Worm (Caenorhabditis elegans) whole organism, L2 larva: Measurements from ENCODE around the gene F58H1.8.

Experiments
- C34F6.9 ChIP-seq: fragments of 150-350 bp; optimal IDR thresholded peaks from 2 replicates; lab custom pipeline; 2014; ENCODE audit warnings: missing biosample characterization, missing genetic modification characterization
- R02D3.7 ChIP-seq: fragments of 150-350 bp; optimal IDR thresholded peaks from 2 replicates; lab custom pipeline; 2014; ENCODE audit warnings: missing biosample characterization, missing genetic modification characterization
- Y55F3AM.14 ChIP-seq: fragments of 200-800 bp; sonication (Bioruptor generic); optimal IDR thresholded peaks from 2 replicates; lab custom pipeline; 2018; ENCODE audit warnings: mild to moderate bottlenecking, missing genetic modification characterization, missing compliant biosample characterization
- ZK546.5 ChIP-seq: sonication (generic microtip); optimal IDR thresholded peaks from 2 replicates; lab custom pipeline; 2017; ENCODE audit warnings: missing biosample characterization, missing genetic modification characterization
- alr-1 ChIP-seq: fragments of 150-350 bp; optimal IDR thresholded peaks from 2 replicates; lab custom pipeline; 2014; ENCODE audit warnings: missing biosample characterization, missing genetic modification characterization
- aly-2 ChIP-seq: fragments of 150-350 bp; optimal IDR thresholded peaks from 2 replicates; lab custom pipeline; 2014; ENCODE audit warnings: missing biosample characterization, missing genetic modification characterization
- ama-1 ChIP-seq: fragments of 150-350 bp; optimal IDR thresholded peaks from 2 replicates; lab custom pipeline; 2018; ENCODE audit warnings: inconsistent platforms
- blmp-1 ChIP-seq: sonication (generic microtip); optimal IDR thresholded peaks from 2 replicates; lab custom pipeline; 2017; ENCODE audit warnings: missing genetic modification characterization, mild to moderate bottlenecking, missing compliant biosample characterization, antibody characterized with exemption, moderate library complexity; ENCODE audit not compliant: insufficient read depth
- ceh-16 ChIP-seq: fragments of 150-350 bp; optimal IDR thresholded peaks from 2 replicates; lab custom pipeline; 2014; ENCODE audit warnings: missing biosample characterization, missing genetic modification characterization
- ceh-82 ChIP-seq: fragments of 150-350 bp; optimal IDR thresholded peaks from 2 replicates; lab custom pipeline; 2014; ENCODE audit warnings: missing biosample characterization, missing genetic modification characterization
- crh-2 ChIP-seq: sonication (generic microtip); optimal IDR thresholded peaks from 2 replicates; lab custom pipeline; 2017; ENCODE audit warnings: missing biosample characterization, missing genetic modification characterization
- dmd-4 ChIP-seq: sonication (generic microtip); optimal IDR thresholded peaks from 2 replicates; lab custom pipeline; 2017; ENCODE audit warnings: missing biosample characterization, missing genetic modification characterization
- egl-27 ChIP-seq: sonication (generic microtip); optimal IDR thresholded peaks from 3 replicates; lab custom pipeline; 2017; ENCODE audit warnings: missing biosample characterization, missing genetic modification reagents, missing genetic modification characterization
- elt-1 ChIP-seq: fragments of 150-350 bp; optimal IDR thresholded peaks from 2 replicates; lab custom pipeline; 2014; ENCODE audit warnings: missing biosample characterization, missing genetic modification characterization
- elt-3 ChIP-seq: sonication (generic microtip); optimal IDR thresholded peaks from 2 replicates; lab custom pipeline; 2017; ENCODE audit warnings: missing biosample characterization, missing genetic modification characterization
- fos-1 ChIP-seq: fragments of 150-350 bp; optimal IDR thresholded peaks from 2 replicates; lab custom pipeline; 2014; ENCODE audit warnings: missing biosample characterization, missing genetic modification characterization
- gmeb-1 ChIP-seq: fragments of 150-350 bp; optimal IDR thresholded peaks from 2 replicates; lab custom pipeline; 2014; ENCODE audit warnings: missing biosample characterization, missing genetic modification characterization
- lin-11 ChIP-seq: fragments of 150-350 bp; sonication (generic microtip); optimal IDR thresholded peaks from 2 replicates; lab custom pipeline; 2014; ENCODE audit warnings: missing biosample characterization, missing genetic modification characterization, inconsistent platforms, mixed read lengths
- lin-13 ChIP-seq: fragments of 150-350 bp; optimal IDR thresholded peaks from 2 replicates; lab custom pipeline; 2014; ENCODE audit warnings: missing biosample characterization, missing genetic modification reagents, missing genetic modification characterization
- lin-39 ChIP-seq: fragments of 150-350 bp; optimal IDR thresholded peaks from 2 replicates; lab custom pipeline; 2014; ENCODE audit warnings: missing biosample characterization, missing genetic modification reagents, missing genetic modification characterization
- lsy-2 ChIP-seq, 2 experiments: fragments of 150-350 bp in 1 of 2; sonication (generic microtip) in 1 of 2; optimal IDR thresholded peaks; 2 replicates each; lab custom pipeline; 2014 to 2017; ENCODE audit warnings: missing biosample characterization in 2 of 2, missing genetic modification characterization in 2 of 2
- mab-5 ChIP-seq: fragments of 150-350 bp; optimal IDR thresholded peaks from 2 replicates; lab custom pipeline; 2014; ENCODE audit warnings: missing biosample characterization, missing genetic modification characterization
- mbf-1 ChIP-seq: sonication (generic microtip); optimal IDR thresholded peaks from 2 replicates; lab custom pipeline; 2017; ENCODE audit warnings: missing biosample characterization, missing genetic modification characterization
- mdl-1 ChIP-seq, 2 experiments: fragments of 150-350 bp in 1 of 2; sonication (generic microtip) in 1 of 2; optimal IDR thresholded peaks; 2 replicates each; lab custom pipeline; 2017; ENCODE audit warnings: missing biosample characterization in 2 of 2, missing genetic modification characterization in 2 of 2
- nhr-11 ChIP-seq: fragments of 150-350 bp; optimal IDR thresholded peaks from 2 replicates; lab custom pipeline; 2014; ENCODE audit warnings: missing biosample characterization, missing genetic modification characterization
- nhr-12 ChIP-seq: fragments of 150-350 bp; optimal IDR thresholded peaks from 2 replicates; lab custom pipeline; 2014; ENCODE audit warnings: missing biosample characterization, missing genetic modification characterization
- nhr-129 ChIP-seq: fragments of 150-350 bp; optimal IDR thresholded peaks from 2 replicates; lab custom pipeline; 2014; ENCODE audit warnings: missing biosample characterization, missing genetic modification characterization
- nhr-21 ChIP-seq: fragments of 150-350 bp; optimal IDR thresholded peaks from 2 replicates; lab custom pipeline; 2014; ENCODE audit warnings: missing biosample characterization, missing genetic modification characterization
- nhr-23 ChIP-seq: fragments of 150-350 bp; optimal IDR thresholded peaks from 2 replicates; lab custom pipeline; 2014; ENCODE audit warnings: missing biosample characterization, missing genetic modification reagents, missing genetic modification characterization
- nhr-237 ChIP-seq: fragments of 150-350 bp; optimal IDR thresholded peaks from 2 replicates; lab custom pipeline; 2014; ENCODE audit warnings: missing biosample characterization, missing genetic modification characterization
- nhr-25 ChIP-seq: fragments of 150-350 bp; sonication (generic microtip); optimal IDR thresholded peaks from 3 replicates; lab custom pipeline; 2014; ENCODE audit warnings: missing biosample characterization, missing genetic modification characterization
- nhr-6 ChIP-seq: fragments of 150-350 bp; optimal IDR thresholded peaks from 2 replicates; lab custom pipeline; 2014; ENCODE audit warnings: missing biosample characterization, missing genetic modification characterization
- nhr-77 ChIP-seq: fragments of 150-350 bp; optimal IDR thresholded peaks from 2 replicates; lab custom pipeline; 2014; ENCODE audit warnings: missing biosample characterization, missing genetic modification characterization
- peb-1 ChIP-seq: fragments of 150-350 bp; optimal IDR thresholded peaks from 2 replicates; lab custom pipeline; 2014; ENCODE audit warnings: missing biosample characterization, missing genetic modification characterization
- sem-4 ChIP-seq: fragments of 150-350 bp; optimal IDR thresholded peaks from 2 replicates; lab custom pipeline; 2014; ENCODE audit warnings: missing biosample characterization, missing genetic modification reagents, missing genetic modification characterization
- skn-1 ChIP-seq: sonication (generic microtip); optimal IDR thresholded peaks from 2 replicates; lab custom pipeline; 2017; ENCODE audit warnings: missing biosample characterization, missing genetic modification characterization
- sma-3 ChIP-seq: sonication (generic microtip); optimal IDR thresholded peaks from 2 replicates; lab custom pipeline; 2016; ENCODE audit warnings: missing genetic modification reagents, missing genetic modification characterization, missing compliant biosample characterization
- sma-9 ChIP-seq, 2 experiments: fragments of 150-350 bp in 1 of 2; sonication (generic microtip) in 1 of 2; optimal IDR thresholded peaks; 2 replicates each; lab custom pipeline; 2014 to 2016; ENCODE audit warnings: missing genetic modification characterization in 2 of 2, mild to moderate bottlenecking in 1 of 2, missing biosample characterization in 1 of 2, missing compliant biosample characterization in 1 of 2, missing genetic modification reagents in 1 of 2, moderate library complexity in 1 of 2
- snpc-4 ChIP-seq: fragments of 150-350 bp; optimal IDR thresholded peaks from 2 replicates; lab custom pipeline; 2014; ENCODE audit warnings: missing biosample characterization, missing genetic modification characterization
- unc-39 ChIP-seq: fragments of 150-350 bp; optimal IDR thresholded peaks from 2 replicates; lab custom pipeline; 2014; ENCODE audit warnings: missing biosample characterization, missing genetic modification characterization
- unc-55 ChIP-seq: fragments of 150-350 bp; sonication (generic microtip); optimal IDR thresholded peaks from 3 replicates; lab custom pipeline; 2014; ENCODE audit warnings: missing biosample characterization, missing genetic modification reagents, missing genetic modification characterization
- zag-1 ChIP-seq: fragments of 150-350 bp; optimal IDR thresholded peaks from 2 replicates; lab custom pipeline; 2014; ENCODE audit warnings: missing biosample characterization, missing genetic modification characterization
- ztf-1 ChIP-seq: fragments of 200-800 bp; sonication (Bioruptor generic); conservative IDR thresholded peaks from 2 replicates; pipeline ENCODE4 v1.3.6; 2022; ENCODE audit warnings: missing genetic modification characterization, missing compliant biosample characterization
- ztf-11 ChIP-seq: sonication (generic microtip); optimal IDR thresholded peaks from 2 replicates; lab custom pipeline; 2017; ENCODE audit warnings: missing biosample characterization, missing genetic modification characterization
- ztf-4 ChIP-seq: fragments of 150-350 bp; optimal IDR thresholded peaks from 2 replicates; lab custom pipeline; 2014; ENCODE audit warnings: missing biosample characterization, missing genetic modification characterization

F58H1.8 gene

DNA sequence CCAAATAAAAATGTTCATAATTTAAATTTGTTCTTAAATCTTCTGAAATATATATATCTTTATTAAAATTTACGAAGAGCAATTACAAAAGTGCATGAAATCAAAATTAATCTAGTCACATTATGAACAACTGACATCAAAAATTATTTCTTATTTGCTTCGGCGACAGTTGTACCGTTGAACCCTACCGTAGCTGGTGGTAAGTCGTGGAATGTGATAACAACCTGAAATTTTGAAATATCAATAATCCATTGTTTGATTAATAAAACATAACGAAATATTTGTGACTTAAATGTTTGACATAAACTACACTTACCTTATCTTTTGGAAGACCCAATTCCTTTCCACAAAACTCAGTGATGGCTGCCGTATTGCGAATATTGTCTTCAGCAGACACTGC is 41.8 kb downstream of the F58H1.8 start:
- no peak for TF ChIP-seq sem-4 (tag; lab: Kevin White, UChicago)
- peak; percentile 6 for TF ChIP-seq sma-9 (GFP tag; optimal IDR thresholded peaks at IDR 0.05; lab: Kevin White, UChicago)
- no peak for TF ChIP-seq sma-9 (tag; optimal IDR thresholded peaks at IDR 0.05; lab: Kevin White, UChicago)
- peak; percentile 43 for TF ChIP-seq fos-1 (tag; lab: Kevin White, UChicago)
- TF ChIP-seq crh-2 (tag; lab: Kevin White, UChicago), result peak; percentile 31

DNA sequence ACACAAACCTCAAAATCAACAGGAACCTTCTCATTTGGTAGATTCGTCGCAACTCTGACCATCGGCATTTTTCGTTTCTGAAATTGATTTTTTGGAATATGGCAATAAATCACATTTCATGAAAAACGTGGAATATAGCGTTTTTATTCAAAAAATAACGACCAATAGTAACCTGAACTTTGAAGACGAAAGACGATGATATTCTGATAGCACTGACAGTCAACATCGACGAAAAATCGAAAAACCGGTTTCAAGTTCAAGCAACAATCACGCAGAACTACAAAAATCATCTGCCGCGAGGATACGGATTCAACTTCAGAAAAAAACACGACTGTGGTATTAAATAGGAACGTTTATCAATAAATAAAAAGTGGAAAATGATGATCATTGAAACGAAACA is 43.2 kb downstream of the F58H1.8 start, which contains the start of gene mif-2:
Gene mif-2, minus strand, starts transcription at position 281 of the 400 bp plus-strand sequence.
- TF ChIP-seq nhr-21 (tag; lab: Kevin White, UChicago) (peak; percentile 3), crh-2 (tag; lab: Kevin White, UChicago) (peak; percentile 4), lin-13 (GFP tag; lab: Kevin White, UChicago) (peak; percentile 5), unc-39 (tag; lab: Kevin White, UChicago) (no peak), dmd-4 (tag; lab: Kevin White, UChicago) (no peak), nhr-12 (no peak), mab-5 (tag; lab: Kevin White, UChicago) (no peak), nhr-25 (tag; lab: Kevin White, UChicago) (peak; percentile 10), mdl-1 (tag; optimal IDR thresholded peaks at IDR 0.05; lab: Kevin White, UChicago) (no peak), aly-2 (no peak), peb-1 (no peak), lin-39 (tag; lab: Kevin White, UChicago) (no peak), alr-1 (no peak), sma-3 (no peak)

ce11 chrV:11979673-11980561 is 45.0 kb downstream of the F58H1.8 start, which contains the start of gene snr-4:
Gene snr-4, minus strand, starts transcription at chrV:11979723.
- TF ChIP-seq gmeb-1 (tag; lab: Kevin White, UChicago) (peak; percentile 89), sma-3 (peak; percentile 95), nhr-21 (tag; lab: Kevin White, UChicago) (peak; percentile 96), sma-9 (GFP tag; optimal IDR thresholded peaks at IDR 0.05; lab: Kevin White, UChicago) (peak; percentile 96), sma-9 (tag; optimal IDR thresholded peaks at IDR 0.05; lab: Kevin White, UChicago) (no peak), elt-1 (tag; lab: Kevin White, UChicago) (no peak), blmp-1 (tag; lab: Kevin White, UChicago) (peak; percentile 77), alr-1 (no peak), skn-1 (tag; lab: Kevin White, UChicago) (no peak), snpc-4 (tag; lab: Kevin White, UChicago) (peak; percentile 100), nhr-23 (no peak), peb-1 (peak; percentile 76), nhr-129 (peak; percentile 94), nhr-6 (tag; lab: Kevin White, UChicago) (no peak), ZK546.5 (tag; lab: Kevin White, UChicago) (peak; percentile 49), lsy-2 (tag; optimal IDR thresholded peaks at IDR 0.05; lab: Kevin White, UChicago) (peak; percentile 86 to 91), ztf-11 (peak; percentile 11), crh-2 (tag; lab: Kevin White, UChicago) (peak; percentile 96), aly-2 (no peak), lin-11 (tag; lab: Kevin White, UChicago) (peak; percentile 93), ama-1 (lab: Kevin White, UChicago) (peak; percentile 95), mdl-1 (tag; optimal IDR thresholded peaks at IDR 0.05; lab: Kevin White, UChicago) (peak; percentile 80 to 86), dmd-4 (tag; lab: Kevin White, UChicago) (no peak), Y55F3AM.14 (GFP tag; lab: Kevin White, UChicago) (peak; percentile 90), lin-39 (tag; lab: Kevin White, UChicago) (no peak), ceh-82 (tag; lab: Kevin White, UChicago) (peak; percentile 83), egl-27 (peak; percentile 79), nhr-237 (peak; percentile 81), nhr-11 (tag; lab: Kevin White, UChicago) (peak; percentile 75), R02D3.7 (tag; lab: Kevin White, UChicago) (peak; percentile 29), nhr-25 (tag; lab: Kevin White, UChicago) (peak; percentile 84), nhr-77 (tag; lab: Kevin White, UChicago) (peak; percentile 78), zag-1 (tag; lab: Kevin White, UChicago) (peak; percentile 91), unc-55 (peak; percentile 90), mbf-1 (tag; lab: Kevin White, UChicago) (no peak), elt-3 (tag; lab: Kevin White, UChicago) (no peak), ceh-16 (tag; lab: Kevin White, UChicago) (peak; percentile 60), lin-13 (GFP tag; lab: Kevin White, UChicago) (peak; percentile 94), fos-1 (tag; lab: Kevin White, UChicago) (peak; percentile 90), C34F6.9 (tag; lab: Kevin White, UChicago) (peak; percentile 92), ztf-1 (GFP tag; lab: Robert Waterston, UW) (0 out of 2 replicates have a peak, but pooled peaks have one; percentile 45), ztf-4 (tag; lab: Kevin White, UChicago) (peak; percentile 84), nhr-12 (no peak), mab-5 (tag; lab: Kevin White, UChicago) (peak; percentile 80)
